In the genomic region with DNA sequence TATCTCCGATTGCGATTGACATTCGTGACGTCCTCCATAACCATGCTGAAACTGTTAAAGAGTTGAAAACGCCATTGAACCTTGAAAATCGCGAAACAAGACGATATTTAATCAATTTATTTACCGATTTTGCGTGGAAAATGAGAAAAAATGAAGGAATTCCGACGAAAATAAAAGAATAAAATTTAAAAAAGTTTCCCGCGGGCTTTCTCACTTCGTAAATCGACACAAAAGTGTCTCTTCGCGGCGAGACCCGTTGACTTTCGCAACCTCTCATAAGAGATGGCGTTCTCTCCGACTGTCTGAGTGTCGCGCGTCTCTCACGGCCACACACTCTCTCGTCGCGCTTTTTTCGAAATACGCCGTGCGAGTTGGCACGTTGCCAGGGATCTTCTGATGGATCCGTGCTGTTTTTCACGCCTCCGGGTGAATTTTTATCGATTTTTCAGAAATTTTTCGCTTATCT, we compare ENCODE assay signal across 3 worm cellular contexts.
TF ChIP-seq lines count a peak whose summit lies in the region.

A gene (minus strand): TSS at position 51 of the 466 bp plus-strand sequence.

TF ChIP-seq in whole organism, L1 larva, 84 proteins besides CTCF, POLR2A, EP300 and RAD21 (continued from another document):
- peak; percentile 99 for TF ChIP-seq nhr-85 (tag; lab: Kevin White, UChicago)
- TF ChIP-seq tlp-1 (tag; optimal IDR thresholded peaks at IDR 0.05; lab: Kevin White, UChicago), result no peak
- no peak for TF ChIP-seq alr-1 (tag; optimal IDR thresholded peaks at IDR 0.05; lab: Kevin White, UChicago; ENCODE audit: borderline replicate concordance)
- peak in 1 of 2 experiments; percentile 80 for TF ChIP-seq ztf-11 (tag; optimal IDR thresholded peaks at IDR 0.05; lab: Kevin White, UChicago)
- peak; percentile 86 for TF ChIP-seq fkh-10 (GFP tag; optimal IDR thresholded peaks at IDR 0.05; lab: Kevin White, UChicago)
- TF ChIP-seq ets-5 (GFP tag; IDR thresholded peaks at IDR 0.05; lab: Robert Waterston, UW), result no peak
- TF ChIP-seq rnt-1 (tag; optimal IDR thresholded peaks at IDR 0.05; lab: Kevin White, UChicago), result peak; percentile 96
- peak; percentile 95 to 96 for TF ChIP-seq lsy-2 (tag; optimal IDR thresholded peaks at IDR 0.05; lab: Kevin White, UChicago)
- TF ChIP-seq fkh-8 (tag; optimal IDR thresholded peaks at IDR 0.05; lab: Kevin White, UChicago), result peak; percentile 98
- TF ChIP-seq nhr-12 (tag; optimal IDR thresholded peaks at IDR 0.05; lab: Kevin White, UChicago), result no peak
- no peak for TF ChIP-seq hlh-4 (tag; optimal IDR thresholded peaks at IDR 0.05; lab: Kevin White, UChicago)
- peak; percentile 90 for TF ChIP-seq ztf-4 (tag; optimal IDR thresholded peaks at IDR 0.05; lab: Kevin White, UChicago)
- TF ChIP-seq nhr-20 (tag; optimal IDR thresholded peaks at IDR 0.05; lab: Kevin White, UChicago), result peak; percentile 97
- no peak for TF ChIP-seq ceh-63 (GFP tag; optimal IDR thresholded peaks at IDR 0.05; lab: Kevin White, UChicago)
- peak; percentile 95 for TF ChIP-seq jun-1 (tag; optimal IDR thresholded peaks at IDR 0.05; lab: Kevin White, UChicago)
- peak; percentile 95 to 97 for TF ChIP-seq efl-1 (optimal IDR thresholded peaks at IDR 0.05; lab: Kevin White, UChicago)
- peak; percentile 90 to 99 for TF ChIP-seq efl-1 (GFP tag; optimal IDR thresholded peaks at IDR 0.05 in 1 of 2; lab: Kevin White, UChicago)
- peak; percentile 98 for TF ChIP-seq isw-1 (GFP tag; IDR thresholded peaks at IDR 0.05; lab: Robert Waterston, UW)
- no peak for TF ChIP-seq unc-62 (GFP tag; optimal IDR thresholded peaks at IDR 0.05; lab: Kevin White, UChicago)
- TF ChIP-seq blmp-1 (tag; optimal IDR thresholded peaks at IDR 0.05; lab: Kevin White, UChicago), result peak; percentile 82
- peak; percentile 71 for TF ChIP-seq aly-2 (tag; optimal IDR thresholded peaks at IDR 0.05; lab: Kevin White, UChicago)
- TF ChIP-seq sptf-1 (tag; optimal IDR thresholded peaks at IDR 0.05; lab: Kevin White, UChicago), result no peak
- peak; percentile 98 for TF ChIP-seq snu-23 (GFP tag; optimal IDR thresholded peaks at IDR 0.05; lab: Kevin White, UChicago)
- TF ChIP-seq dpl-1 (GFP tag; optimal IDR thresholded peaks at IDR 0.05; lab: Kevin White, UChicago), result peak; percentile 92 to 95 (median 94)
- TF ChIP-seq ama-1 (optimal IDR thresholded peaks at IDR 0.05; lab: Kevin White, UChicago), result no peak
- TF ChIP-seq mdl-1 (tag; optimal IDR thresholded peaks at IDR 0.05; lab: Kevin White, UChicago), result peak in 1 of 2 experiments; percentile 85
- peak; percentile 94 for TF ChIP-seq C04F5.9 (tag; optimal IDR thresholded peaks at IDR 0.05; lab: Kevin White, UChicago)
- peak; percentile 97 for TF ChIP-seq xbp-1 (tag; optimal IDR thresholded peaks at IDR 0.05; lab: Kevin White, UChicago)
- TF ChIP-seq lin-13 (GFP tag; optimal IDR thresholded peaks at IDR 0.05; lab: Kevin White, UChicago), result peak; percentile 95
- peak; percentile 93 for TF ChIP-seq grh-1 (GFP tag; IDR thresholded peaks at IDR 0.05; lab: Robert Waterston, UW)
- no peak for TF ChIP-seq nhr-76 (tag; optimal IDR thresholded peaks at IDR 0.05; lab: Kevin White, UChicago)
- TF ChIP-seq unc-130 (tag; optimal IDR thresholded peaks at IDR 0.05; lab: Kevin White, UChicago), result peak; percentile 78
- TF ChIP-seq pax-3 (tag; optimal IDR thresholded peaks at IDR 0.05; lab: Kevin White, UChicago), result peak; percentile 94
- peak; percentile 82 for TF ChIP-seq mef-2 (tag; optimal IDR thresholded peaks at IDR 0.05; lab: Kevin White, UChicago)
- peak; percentile 70 for TF ChIP-seq F16B12.6 (tag; optimal IDR thresholded peaks at IDR 0.05; lab: Kevin White, UChicago)
TF ChIP-seq in whole organism, L1 larva: peak in this region for 64.

TF ChIP-seq in whole organism, L4 larva, 104 proteins besides CTCF, POLR2A, EP300 and RAD21 (continued from another document):
- TF ChIP-seq pha-4 (GFP tag; IDR thresholded peaks at IDR 0.05; lab: Robert Waterston, UW), result peak; percentile 74; the same call in 1 of the 2 replicates
- TF ChIP-seq pha-4 (tag; optimal IDR thresholded peaks at IDR 0.05; lab: Kevin White, UChicago), result no peak
- no peak for TF ChIP-seq attf-4 (tag; optimal IDR thresholded peaks at IDR 0.05; lab: Kevin White, UChicago)
- no peak for TF ChIP-seq F44E2.7 (GFP tag; IDR thresholded peaks at IDR 0.05; lab: Robert Waterston, UW)
- no peak for TF ChIP-seq zip-11 (GFP tag; IDR thresholded peaks at IDR 0.05; lab: Robert Waterston, UW)
- TF ChIP-seq hmg-1.1 (GFP tag; IDR thresholded peaks at IDR 0.05; lab: Robert Waterston, UW), result peak; percentile 94
- peak; percentile 75 for TF ChIP-seq F10B5.3 (tag; optimal IDR thresholded peaks at IDR 0.05; lab: Kevin White, UChicago)
- TF ChIP-seq skn-1 (tag; optimal IDR thresholded peaks at IDR 0.05; lab: Kevin White, UChicago), result no peak
- peak; percentile 88 for TF ChIP-seq lin-29 (GFP tag; IDR thresholded peaks at IDR 0.05; lab: Robert Waterston, UW)
- peak; percentile 69 to 91 for TF ChIP-seq hif-1 (tag; optimal IDR thresholded peaks at IDR 0.05; lab: Kevin White, UChicago)
- TF ChIP-seq zip-2 (tag; optimal IDR thresholded peaks at IDR 0.05; lab: Kevin White, UChicago), result peak; percentile 64
- TF ChIP-seq rbr-2 (tag; optimal IDR thresholded peaks at IDR 0.05; lab: Kevin White, UChicago), result peak; percentile 96
- TF ChIP-seq unc-130 (GFP tag; optimal IDR thresholded peaks at IDR 0.05; lab: Kevin White, UChicago), result peak; percentile 82
- no peak for TF ChIP-seq lir-3 (tag; optimal IDR thresholded peaks at IDR 0.05; lab: Kevin White, UChicago)
- TF ChIP-seq ceh-44 (GFP tag; IDR thresholded peaks at IDR 0.05; lab: Robert Waterston, UW), result peak; percentile 78
- peak; percentile 88 for TF ChIP-seq tra-1 (GFP tag; IDR thresholded peaks at IDR 0.05; lab: Robert Waterston, UW)
- no peak for TF ChIP-seq mxl-2 (GFP tag; conservative IDR thresholded peaks at IDR 0.05; lab: Robert Waterston, UW)
- peak; percentile 98 for TF ChIP-seq dve-1 (tag; optimal IDR thresholded peaks at IDR 0.05; lab: Kevin White, UChicago; ENCODE audit: insufficient read depth)
- no peak for TF ChIP-seq daf-8 (GFP tag; IDR thresholded peaks at IDR 0.05; lab: Robert Waterston, UW)
- TF ChIP-seq lin-15B (tag; optimal IDR thresholded peaks at IDR 0.05; lab: Kevin White, UChicago), result peak; percentile 75
- no peak for TF ChIP-seq daf-12 (tag; optimal IDR thresholded peaks at IDR 0.05; lab: Kevin White, UChicago)
- peak; percentile 25 for TF ChIP-seq ceh-28 (tag; optimal IDR thresholded peaks at IDR 0.05; lab: Kevin White, UChicago)
- TF ChIP-seq F37D6.2 (tag; optimal IDR thresholded peaks at IDR 0.05; lab: Kevin White, UChicago), result peak; percentile 92
- peak; percentile 84 for TF ChIP-seq spr-3 (GFP tag; optimal IDR thresholded peaks at IDR 0.05; lab: Kevin White, UChicago)
- no peak for TF ChIP-seq lin-39 (tag; optimal IDR thresholded peaks at IDR 0.05; lab: Kevin White, UChicago)
- TF ChIP-seq lin-13 (GFP tag; optimal IDR thresholded peaks at IDR 0.05; lab: Kevin White, UChicago), result peak; percentile 94
- peak; percentile 18 for TF ChIP-seq snpc-4 (tag; optimal IDR thresholded peaks at IDR 0.05; lab: Kevin White, UChicago)
- TF ChIP-seq mdl-1 (tag; optimal IDR thresholded peaks at IDR 0.05; lab: Kevin White, UChicago), result peak in 1 of 2 experiments; percentile 83
- peak; percentile 93 for TF ChIP-seq nhr-6 (tag; optimal IDR thresholded peaks at IDR 0.05; lab: Kevin White, UChicago)
- peak; percentile 90 for TF ChIP-seq zfp-3 (GFP tag; conservative IDR thresholded peaks at IDR 0.05; lab: Robert Waterston, UW)
- peak; percentile 93 for TF ChIP-seq saeg-2 (GFP tag; IDR thresholded peaks at IDR 0.05; lab: Robert Waterston, UW)
- TF ChIP-seq nhr-48 (tag; optimal IDR thresholded peaks at IDR 0.05; lab: Kevin White, UChicago), result peak; percentile 86
- TF ChIP-seq mxl-3 (GFP tag; optimal IDR thresholded peaks at IDR 0.05; lab: Kevin White, UChicago), result peak; percentile 87
- TF ChIP-seq duxl-1 (tag; optimal IDR thresholded peaks at IDR 0.05; lab: Kevin White, UChicago; ENCODE audit: poor library complexity), result peak; percentile 89
- TF ChIP-seq ztf-11 (tag; optimal IDR thresholded peaks at IDR 0.05; lab: Kevin White, UChicago), result no peak
- peak; percentile 95 for TF ChIP-seq mep-1 (tag; optimal IDR thresholded peaks at IDR 0.05; lab: Kevin White, UChicago)
- TF ChIP-seq pqm-1 (tag; optimal IDR thresholded peaks at IDR 0.05; lab: Kevin White, UChicago), result no peak
- 0 out of 2 replicates have a peak, but pooled peaks have one; percentile 54 for TF ChIP-seq daf-19 (GFP tag; conservative IDR thresholded peaks at IDR 0.05; lab: Robert Waterston, UW)
- TF ChIP-seq fos-1 (tag; optimal IDR thresholded peaks at IDR 0.05; lab: Kevin White, UChicago), result no peak
- TF ChIP-seq D1046.2 (GFP tag; IDR thresholded peaks at IDR 0.05; lab: Robert Waterston, UW), result peak; percentile 91
- TF ChIP-seq nhr-10 (tag; optimal IDR thresholded peaks at IDR 0.05; lab: Kevin White, UChicago), result no peak
TF ChIP-seq in whole organism, L4 larva: peak in this region for 68.

TF ChIP-seq in whole organism, young adult, 124 proteins besides CTCF, POLR2A, EP300 and RAD21 (continued from another document):
- TF ChIP-seq dox-1 (GFP tag; IDR thresholded peaks at IDR 0.05; lab: Robert Waterston, UW) (peak; percentile 99), F33H1.4 (GFP tag; IDR thresholded peaks at IDR 0.05; lab: Robert Waterston, UW) (peak; percentile 100), egl-18 (GFP tag; IDR thresholded peaks at IDR 0.05; lab: Robert Waterston, UW) (0 out of 2 replicates have a peak, but pooled peaks have one; percentile 53), snpc-3.4 (tag; optimal IDR thresholded peaks at IDR 0.05; lab: Kevin White, UChicago) (peak; percentile 78), tbx-9 (tag; optimal IDR thresholded peaks at IDR 0.05; lab: Kevin White, UChicago; ENCODE audit: borderline replicate concordance) (no peak), bed-1 (GFP tag; IDR thresholded peaks at IDR 0.05; lab: Robert Waterston, UW) (no peak), ztf-18 (tag; optimal IDR thresholded peaks at IDR 0.05; lab: Kevin White, UChicago) (peak; percentile 82), lsl-1 (GFP tag; optimal IDR thresholded peaks at IDR 0.05; lab: Kevin White, UChicago) (peak; percentile 90), Y79H2A.3 (GFP tag; conservative IDR thresholded peaks at IDR 0.05; lab: Robert Waterston, UW) (no peak), ztf-22 (GFP tag; optimal IDR thresholded peaks at IDR 0.05; lab: Kevin White, UChicago) (no peak), B0336.3 (GFP tag; IDR thresholded peaks at IDR 0.05; lab: Robert Waterston, UW) (peak; percentile 99), dpl-1 (GFP tag; optimal IDR thresholded peaks at IDR 0.05; lab: Kevin White, UChicago) (peak; percentile 87), snpc-1.3 (tag; optimal IDR thresholded peaks at IDR 0.05; lab: Kevin White, UChicago; ENCODE audit: insufficient read depth) (peak; percentile 82), nhr-80 (tag; optimal IDR thresholded peaks at IDR 0.05; lab: Kevin White, UChicago) (peak; percentile 50), rcor-1 (GFP tag; IDR thresholded peaks at IDR 0.05; lab: Robert Waterston, UW) (peak; percentile 95), chd-7 (tag; optimal IDR thresholded peaks at IDR 0.05; lab: Kevin White, UChicago) (peak; percentile 90), F22D6.2 (tag; optimal IDR thresholded peaks at IDR 0.05; lab: Kevin White, UChicago) (peak; percentile 63), hmg-1.2 (GFP tag; IDR thresholded peaks at IDR 0.05; lab: Robert Waterston, UW) (peak; percentile 100), die-1 (tag; optimal IDR thresholded peaks at IDR 0.05; lab: Kevin White, UChicago) (no peak), snpc-4 (GFP tag; optimal IDR thresholded peaks at IDR 0.05; lab: Kevin White, UChicago) (peak; percentile 56), snpc-4 (tag; optimal IDR thresholded peaks at IDR 0.05; lab: Kevin White, UChicago) (peak in 3 of 4 experiments; percentile 79 to 86 (median 80)), C06A6.2 (GFP tag; conservative IDR thresholded peaks at IDR 0.05; lab: Robert Waterston, UW) (peak; percentile 89), ama-1 (optimal IDR thresholded peaks at IDR 0.05; lab: Kevin White, UChicago) (no peak), ama-1 (GFP tag; optimal IDR thresholded peaks at IDR 0.05; lab: Kevin White, UChicago) (no peak), ztf-28 (GFP tag; IDR thresholded peaks at IDR 0.05; lab: Robert Waterston, UW) (peak; percentile 82), D2030.7 (GFP tag; IDR thresholded peaks at IDR 0.05; lab: Robert Waterston, UW) (peak; percentile 95), sea-2 (GFP tag; IDR thresholded peaks at IDR 0.05; lab: Robert Waterston, UW) (peak; percentile 71; the same call in 1 of the 2 replicates), zfh-2 (GFP tag; conservative IDR thresholded peaks at IDR 0.05; lab: Robert Waterston, UW) (peak; percentile 98), lag-1 (GFP tag; IDR thresholded peaks at IDR 0.05; lab: Robert Waterston, UW) (no peak), hlh-12 (tag; optimal IDR thresholded peaks at IDR 0.05; lab: Kevin White, UChicago) (no peak), hlh-26 (GFP tag; conservative IDR thresholded peaks at IDR 0.05; lab: Robert Waterston, UW) (no peak), Y53F4B.3 (GFP tag; IDR thresholded peaks at IDR 0.05; lab: Robert Waterston, UW) (no peak)
